Worm (Caenorhabditis elegans): Measurements from ENCODE around the gene idpp-13.
A peak's percentile ranks its signal among the peaks of the same experiment; 100 is the strongest.

idpp-13 gene

DNA sequence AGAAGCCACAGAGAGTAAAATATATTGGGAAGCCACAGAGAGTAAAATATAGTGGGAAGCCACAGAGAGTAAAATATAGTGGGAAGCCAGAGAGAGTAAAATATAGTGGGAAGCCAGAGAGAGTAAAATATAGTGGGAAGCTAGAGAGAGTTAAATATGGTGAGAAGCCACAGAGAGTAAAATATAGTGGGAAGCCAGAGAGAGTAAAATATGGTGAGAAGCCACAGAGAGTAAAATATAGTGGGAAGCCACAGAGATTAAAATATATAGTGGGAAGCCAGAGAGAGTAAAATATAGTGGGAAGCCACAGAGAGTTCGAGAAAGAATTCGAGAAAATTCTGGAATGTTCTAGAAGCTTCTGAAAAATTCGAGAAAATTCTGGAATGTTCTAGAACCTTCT lies 14.6 kb upstream of the idpp-13 start:
- peak; percentile 29 for TF ChIP-seq dao-5 (tag; optimal IDR thresholded peaks at IDR 0.05)

DNA sequence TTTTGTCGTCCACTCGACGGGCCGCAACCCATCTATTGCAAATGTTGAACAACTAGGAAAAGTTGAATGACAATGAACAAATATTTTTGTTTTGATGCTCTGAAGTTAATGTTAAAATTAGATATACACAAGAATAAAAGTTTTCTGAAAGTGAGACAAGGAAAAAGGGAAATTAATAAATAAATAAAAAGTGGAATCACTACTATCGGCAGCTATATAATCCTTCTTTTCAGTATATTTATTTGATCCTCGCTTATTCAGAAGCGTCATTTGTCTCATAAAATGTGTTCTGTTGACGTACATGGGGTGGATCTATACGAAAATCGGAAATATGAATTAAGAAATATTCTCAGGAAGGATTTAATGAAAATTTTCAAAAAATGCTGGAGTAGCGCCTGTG lies 9.4 kb upstream of the idpp-13 start, which contains the start of gene pef-1:
Gene pef-1 (minus strand): TSS at position 101 of the 400 bp plus-strand sequence.
- no peak for TF ChIP-seq dao-5 (tag; optimal IDR thresholded peaks at IDR 0.05)
- no peak for TF ChIP-seq W03F9.2 (tag; optimal IDR thresholded peaks at IDR 0.05)
- TF ChIP-seq him-1 (tag; optimal IDR thresholded peaks at IDR 0.05), result no peak

DNA sequence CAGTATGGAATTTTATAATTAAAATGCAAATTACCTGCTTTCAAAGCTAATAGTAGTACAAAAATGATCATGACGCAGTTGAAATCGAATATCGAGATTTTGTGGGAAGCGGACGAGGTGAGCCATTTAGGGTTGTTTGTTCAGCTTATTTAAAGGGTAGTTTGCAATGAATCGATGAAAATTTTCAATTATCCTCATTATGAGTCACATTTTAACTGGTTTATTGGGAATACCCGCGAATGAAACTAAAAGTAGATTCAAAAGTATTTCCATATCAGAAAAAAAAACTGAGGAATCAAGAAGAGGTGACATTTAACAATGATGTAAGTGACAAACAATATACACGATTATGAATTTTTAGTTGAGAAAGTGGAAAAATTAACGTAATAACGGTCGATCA lies 2.5 kb upstream of the idpp-13 start, which contains the start of gene F23H11.7:
Gene F23H11.7 (minus strand): TSS at position 101 of the 400 bp plus-strand sequence.
- TF ChIP-seq dao-5 (tag; optimal IDR thresholded peaks at IDR 0.05) (no peak), him-1 (tag; optimal IDR thresholded peaks at IDR 0.05) (no peak), W03F9.2 (tag; optimal IDR thresholded peaks at IDR 0.05) (no peak)

DNA sequence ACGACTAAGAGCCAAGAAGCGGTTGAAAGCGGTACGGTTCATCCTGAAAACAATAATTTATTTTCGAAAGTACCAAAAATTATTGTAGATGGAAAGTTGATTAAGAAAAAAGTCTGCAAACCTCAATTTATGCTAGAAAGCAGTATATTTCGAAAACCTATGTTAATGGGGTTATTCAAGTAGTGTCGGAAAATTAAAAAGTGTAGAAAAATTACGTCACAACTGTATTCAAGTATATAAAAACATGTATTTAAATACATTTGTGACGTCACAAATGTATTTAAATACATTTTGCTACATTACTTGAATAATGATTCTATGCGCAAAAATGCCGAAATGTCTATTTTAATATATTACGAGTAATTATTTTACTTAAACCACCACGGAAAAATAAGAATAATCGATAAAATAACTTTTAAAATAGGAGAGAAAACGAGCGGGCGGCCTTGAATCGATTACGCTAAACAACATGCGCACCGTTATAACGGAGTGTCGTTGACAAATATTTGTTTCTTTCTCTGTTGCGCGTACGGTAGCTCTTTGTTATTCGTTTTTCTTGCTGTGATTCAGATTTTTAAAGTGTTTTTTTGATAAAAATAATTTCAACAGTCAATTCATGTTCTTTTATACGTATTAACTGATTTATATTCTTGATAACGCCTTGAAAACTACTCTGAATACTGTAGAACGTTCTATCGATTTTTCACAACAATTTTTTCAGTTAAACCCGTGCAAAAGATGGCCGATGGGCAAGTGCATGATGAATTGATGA lies 6.1 kb downstream of the idpp-13 start, which contains the start of the genes F23H11.5 and bra-2:
Gene F23H11.5 (minus strand): TSS at position 51 of the 772 bp plus-strand sequence.
Gene bra-2 (plus strand): TSS at position 722 of the 772 bp plus-strand sequence.
- TF ChIP-seq dao-5 (tag; optimal IDR thresholded peaks at IDR 0.05) (no peak), W03F9.2 (tag; optimal IDR thresholded peaks at IDR 0.05) (no peak), him-1 (tag; optimal IDR thresholded peaks at IDR 0.05) (no peak)

DNA sequence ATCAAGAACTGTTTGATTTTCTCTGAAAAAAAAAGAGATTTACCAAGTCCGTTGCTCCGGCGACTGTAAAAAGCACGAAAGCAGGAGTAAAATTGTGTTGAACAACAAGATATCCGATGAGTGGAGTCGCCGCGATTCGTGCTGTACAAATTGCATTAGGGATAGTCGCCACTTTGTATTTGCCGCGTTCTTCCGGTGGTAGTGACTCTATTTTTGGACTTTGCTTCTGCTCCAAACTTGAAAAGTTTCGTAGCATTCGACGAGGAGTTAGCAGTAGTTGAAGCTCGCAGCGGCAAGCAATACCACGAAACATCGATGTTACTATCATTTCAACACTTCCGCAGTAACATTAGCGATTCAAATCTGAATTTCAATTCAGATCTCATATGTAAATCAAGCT lies 7.3 kb downstream of the idpp-13 start, which contains the start of gene crls-1:
Gene crls-1 (minus strand): TSS at position 363 of the 400 bp plus-strand sequence.
- TF ChIP-seq W03F9.2 (tag; optimal IDR thresholded peaks at IDR 0.05) (no peak), dao-5 (tag; optimal IDR thresholded peaks at IDR 0.05) (no peak), him-1 (tag; optimal IDR thresholded peaks at IDR 0.05) (no peak)

DNA sequence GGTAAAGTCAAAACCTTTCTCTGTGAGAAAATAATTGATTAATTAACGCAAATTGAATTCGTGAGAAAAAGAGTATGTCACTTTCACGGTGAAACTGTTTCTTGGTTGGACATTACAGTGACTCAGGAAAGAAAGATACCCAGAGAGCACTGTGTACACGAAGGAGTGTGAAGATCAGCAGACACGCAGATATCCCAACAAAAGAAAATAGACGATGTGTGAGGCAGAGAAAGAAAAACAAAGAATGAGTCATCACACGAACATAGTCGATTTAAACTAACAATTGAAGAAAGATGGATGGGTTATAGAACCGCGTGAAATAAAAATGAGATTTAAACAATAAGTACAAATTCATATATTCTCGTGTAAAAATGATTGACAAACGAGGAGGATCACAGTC lies 8.8 kb downstream of the idpp-13 start:
- no peak for TF ChIP-seq dao-5 (tag; optimal IDR thresholded peaks at IDR 0.05)
- TF ChIP-seq W03F9.2 (tag; optimal IDR thresholded peaks at IDR 0.05), result no peak
- no peak for TF ChIP-seq him-1 (tag; optimal IDR thresholded peaks at IDR 0.05)

DNA sequence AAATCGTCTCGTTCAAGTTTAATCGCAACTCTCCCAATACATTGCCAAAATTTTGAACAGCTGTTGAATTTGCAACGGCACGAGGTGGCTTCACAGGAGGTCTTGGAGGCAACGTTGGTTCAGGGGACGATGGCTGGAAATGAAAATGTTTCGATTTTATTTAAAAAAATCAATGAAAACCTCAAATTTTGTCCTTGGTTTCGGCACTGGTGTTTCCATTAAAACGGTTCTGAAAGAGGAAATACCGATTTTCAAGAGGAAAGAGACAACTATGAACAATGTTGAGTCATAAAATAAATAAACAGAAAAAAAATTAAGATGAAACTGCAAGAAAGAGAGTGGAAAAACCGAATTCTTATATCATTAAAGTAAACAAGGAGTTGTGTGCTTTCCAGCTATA lies 9.5 kb downstream of the idpp-13 start, which contains the start of gene F23H11.4:
Gene F23H11.4 (minus strand): TSS at position 229 of the 400 bp plus-strand sequence.
- TF ChIP-seq W03F9.2 (tag; optimal IDR thresholded peaks at IDR 0.05) (no peak), him-1 (tag; optimal IDR thresholded peaks at IDR 0.05) (no peak), dao-5 (tag; optimal IDR thresholded peaks at IDR 0.05) (no peak)

- no peak for TF ChIP-seq him-1 (tag; optimal IDR thresholded peaks at IDR 0.05)
Measured at ce11 chrIII:901600-902250, 15.1 kb downstream of the idpp-13 start.

ce11 chrIII:901148-901547 lies 15.6 kb downstream of the idpp-13 start, which contains the start of gene sucl-2:
sucl-2 (minus strand) TSS chrIII:901412.
- TF ChIP-seq him-1 (tag; optimal IDR thresholded peaks at IDR 0.05) (no peak), dao-5 (tag; optimal IDR thresholded peaks at IDR 0.05) (no peak), W03F9.2 (tag; optimal IDR thresholded peaks at IDR 0.05) (no peak)

ce11 chrIII:900134-900533 lies 16.7 kb downstream of the idpp-13 start:
- TF ChIP-seq W03F9.2 (tag; optimal IDR thresholded peaks at IDR 0.05) (no peak), him-1 (tag; optimal IDR thresholded peaks at IDR 0.05) (no peak), dao-5 (tag; optimal IDR thresholded peaks at IDR 0.05) (no peak)

ce11 chrIII:896904-897303 lies 19.9 kb downstream of the idpp-13 start:
- TF ChIP-seq W03F9.2 (tag; optimal IDR thresholded peaks at IDR 0.05) (no peak), dao-5 (tag; optimal IDR thresholded peaks at IDR 0.05) (no peak), him-1 (tag; optimal IDR thresholded peaks at IDR 0.05) (no peak)

DNA sequence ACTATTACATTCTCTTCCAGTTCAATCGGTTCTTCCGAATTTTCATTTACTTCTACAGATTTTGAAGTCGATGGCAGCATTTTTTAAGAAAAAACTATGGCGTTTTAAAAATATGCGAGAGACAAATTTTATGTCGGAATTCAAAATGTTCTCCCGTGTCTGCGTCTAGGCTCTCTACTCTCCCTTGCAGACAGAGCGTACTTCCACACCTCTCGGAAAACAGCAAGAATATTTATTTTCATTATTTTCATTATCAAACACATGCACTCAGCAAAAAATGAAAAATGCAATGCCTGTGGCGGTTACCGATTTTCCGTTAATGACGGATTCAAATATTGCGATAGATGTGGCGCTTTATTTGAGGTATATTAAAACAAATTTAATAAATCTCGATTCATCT lies 21.3 kb downstream of the idpp-13 start, which contains the start of the genes ztf-18 and F23H11.2:
Gene ztf-18 (minus strand): TSS at position 188 of the 400 bp plus-strand sequence.
Gene F23H11.2 (plus strand): TSS at position 223 of the 400 bp plus-strand sequence.
- TF ChIP-seq dao-5 (tag; optimal IDR thresholded peaks at IDR 0.05), result no peak
- no peak for TF ChIP-seq him-1 (tag; optimal IDR thresholded peaks at IDR 0.05)
- TF ChIP-seq W03F9.2 (tag; optimal IDR thresholded peaks at IDR 0.05), result no peak

DNA sequence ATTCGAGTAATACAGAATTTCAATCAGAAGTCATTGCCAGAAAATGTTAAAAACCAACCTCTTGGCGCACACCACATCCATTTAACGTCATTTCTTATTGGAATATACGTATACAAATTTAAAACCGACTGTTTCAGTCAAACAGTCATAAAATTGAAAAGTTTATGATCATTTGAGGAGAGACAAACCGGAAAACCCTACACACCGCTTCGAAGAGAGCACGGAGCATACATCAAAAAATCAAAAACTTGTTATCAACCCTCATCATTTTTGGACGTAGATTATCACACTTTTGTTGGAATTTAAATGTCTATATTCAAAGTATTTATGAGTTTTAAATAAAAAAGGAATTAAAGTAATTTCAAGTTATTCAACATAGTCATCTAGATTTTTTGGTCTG lies 25.8 kb downstream of the idpp-13 start, which contains the start of gene T24C4.10:
Gene T24C4.10 (minus strand): TSS at position 230 of the 400 bp plus-strand sequence.
- TF ChIP-seq dao-5 (tag; optimal IDR thresholded peaks at IDR 0.05), result no peak

DNA sequence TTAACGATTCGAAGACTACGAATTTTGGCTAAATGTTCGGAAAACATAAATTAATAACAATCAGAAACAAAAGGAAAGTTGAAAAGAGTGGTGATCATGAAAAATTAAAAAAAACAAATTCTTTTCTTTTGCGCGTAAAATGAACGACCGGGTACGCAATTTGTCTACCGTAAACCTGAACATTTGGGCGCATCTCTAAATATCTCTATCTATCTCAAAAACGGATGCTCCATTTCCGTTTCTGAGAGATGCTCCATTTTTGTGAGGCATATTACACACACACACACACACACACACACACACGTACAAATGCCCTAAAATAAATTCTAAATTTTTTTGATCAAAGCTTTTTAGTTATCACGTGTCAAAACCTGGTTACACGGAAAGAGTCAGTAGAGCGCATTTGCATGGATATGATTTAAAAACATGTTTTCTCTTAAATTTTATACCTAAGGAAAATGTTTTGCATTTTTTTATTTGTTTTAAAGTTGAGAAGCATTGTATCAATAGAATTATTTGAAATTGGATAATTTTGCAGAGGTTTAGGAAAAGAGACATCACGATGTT lies 27.7 kb downstream of the idpp-13 start:
- TF ChIP-seq dao-5 (tag; optimal IDR thresholded peaks at IDR 0.05), result no peak
- no peak for TF ChIP-seq W03F9.2 (tag; optimal IDR thresholded peaks at IDR 0.05)
- TF ChIP-seq him-1 (tag; optimal IDR thresholded peaks at IDR 0.05), result no peak
